Worm (Caenorhabditis elegans) whole organism, young adult: Measurements from ENCODE around the gene gro-1.
A peak's percentile ranks its signal among the peaks of the same experiment; 100 is the strongest.

Experiments used
- C06A6.2 ChIP-seq: fragments of 200-800 bp; sonication (Bioruptor generic); conservative IDR thresholded peaks from 2 replicates; pipeline ENCODE4 v1.3.6; 2022; ENCODE audit warnings: missing genetic modification characterization, missing compliant biosample characterization
- C17E4.6 ChIP-seq: fragments of 200-800 bp; sonication (Bioruptor generic); IDR thresholded peaks from 2 replicates; pipeline ENCODE4 v1.3.6; 2022; ENCODE audit warnings: missing genetic modification reagents, missing genetic modification characterization, missing compliant biosample characterization
- F22D6.2 ChIP-seq: sonication (generic microtip); optimal IDR thresholded peaks from 2 replicates; lab custom pipeline; 2016; ENCODE audit warnings: mild to moderate bottlenecking, missing genetic modification characterization, missing compliant biosample characterization
- F55B11.4 ChIP-seq: sonication (generic microtip); optimal IDR thresholded peaks from 2 replicates; lab custom pipeline; 2016; ENCODE audit warnings: missing compliant biosample characterization, missing genetic modification characterization, borderline replicate concordance; ENCODE audit not compliant: insufficient read depth
- K11D2.4 ChIP-seq: fragments of 200-800 bp; sonication (Bioruptor generic); IDR thresholded peaks from 2 replicates; pipeline ENCODE4 v1.3.6; 2022; ENCODE audit warnings: missing genetic modification reagents, missing genetic modification characterization, missing compliant biosample characterization
- Y53F4B.3 ChIP-seq: fragments of 200-800 bp; sonication (Bioruptor generic); IDR thresholded peaks from 2 replicates; pipeline ENCODE4 v1.3.6; 2022; ENCODE audit warnings: missing genetic modification reagents, missing genetic modification characterization, missing compliant biosample characterization
- Y56A3A.18 ChIP-seq: fragments of 200-800 bp; sonication (Bioruptor generic); IDR thresholded peaks from 2 replicates; pipeline ENCODE4 v1.3.6; 2022; ENCODE audit warnings: missing genetic modification reagents, missing genetic modification characterization, missing compliant biosample characterization
- ama-1 ChIP-seq, 3 experiments: fragments of 150-350 bp in 1 of 3; sonication (generic microtip) in 2 of 3; optimal IDR thresholded peaks; 2 replicates each; lab custom pipeline; 2014 to 2018; ENCODE audit warnings: missing biosample characterization in 2 of 3, missing genetic modification characterization in 2 of 3, missing genetic modification reagents in 2 of 3
- aptf-3 ChIP-seq: fragments of 200-800 bp; sonication (Bioruptor generic); IDR thresholded peaks from 2 replicates; pipeline ENCODE4 v1.3.6; 2022; ENCODE audit warnings: missing genetic modification characterization, missing compliant biosample characterization
- ceh-27 ChIP-seq: fragments of 200-800 bp; sonication (Bioruptor generic); optimal IDR thresholded peaks from 2 replicates; lab custom pipeline; 2018; ENCODE audit warnings: mild to moderate bottlenecking, missing genetic modification characterization, moderate library complexity, missing compliant biosample characterization
- ceh-40 ChIP-seq: fragments of 200-800 bp; sonication (Bioruptor generic); IDR thresholded peaks from 2 replicates; pipeline ENCODE4 v1.3.6; 2022; ENCODE audit warnings: missing genetic modification characterization, missing compliant biosample characterization
- ceh-79 ChIP-seq: sonication (generic microtip); optimal IDR thresholded peaks from 2 replicates; lab custom pipeline; 2017; ENCODE audit warnings: mild to moderate bottlenecking, missing genetic modification characterization, missing compliant biosample characterization
- ceh-91 ChIP-seq: fragments of 200-800 bp; sonication (Bioruptor generic); IDR thresholded peaks from 2 replicates; pipeline ENCODE4 v1.3.6; 2022; ENCODE audit warnings: missing genetic modification reagents, missing genetic modification characterization, missing compliant biosample characterization
- him-1 ChIP-seq: sonication (generic microtip); optimal IDR thresholded peaks from 2 replicates; lab custom pipeline; 2016; ENCODE audit warnings: missing genotype, missing genetic modification reagents, missing genetic modification characterization, missing compliant biosample characterization
- hlh-12 ChIP-seq: sonication (generic microtip); optimal IDR thresholded peaks from 2 replicates; lab custom pipeline; 2016; ENCODE audit warnings: missing genetic modification characterization, missing compliant biosample characterization
- hsf-1 ChIP-seq: fragments of 200-800 bp; sonication (Bioruptor generic); IDR thresholded peaks from 2 replicates; pipeline ENCODE4 v1.3.6; 2022; ENCODE audit warnings: missing genetic modification reagents, missing genetic modification characterization, missing compliant biosample characterization
- let-607 ChIP-seq, 2 experiments: fragments of 200-800 bp in 1 of 2; sonication (Bioruptor generic) in 1 of 2; sonication (generic microtip) in 1 of 2; optimal IDR thresholded peaks; 2 replicates each; lab custom pipeline; 2016 to 2018; ENCODE audit warnings: mild to moderate bottlenecking in 2 of 2, missing compliant biosample characterization in 2 of 2, missing genetic modification characterization in 2 of 2, moderate library complexity in 2 of 2, missing genotype in 1 of 2
- lin-26 ChIP-seq: fragments of 200-800 bp; sonication (Bioruptor generic); IDR thresholded peaks from 2 replicates; pipeline ENCODE4 v1.3.6; 2022; ENCODE audit warnings: missing genetic modification reagents, missing genetic modification characterization, missing compliant biosample characterization
- lin-35 ChIP-seq, 3 experiments: fragments of 150-350 bp in 2 of 3; sonication (generic microtip) in 1 of 3; optimal IDR thresholded peaks; 2 replicates each; lab custom pipeline; 2014 to 2018; ENCODE audit warnings: missing biosample characterization in 3 of 3, missing genetic modification characterization in 3 of 3, missing genetic modification reagents in 3 of 3
- lsy-27 ChIP-seq: sonication (generic microtip); optimal IDR thresholded peaks from 2 replicates; lab custom pipeline; 2017; ENCODE audit warnings: missing genetic modification characterization, mild to moderate bottlenecking, missing compliant biosample characterization, antibody characterized with exemption, missing genotype, borderline replicate concordance; ENCODE audit not compliant: insufficient read depth
- madf-8 ChIP-seq: fragments of 200-800 bp; sonication (Bioruptor generic); conservative IDR thresholded peaks from 2 replicates; pipeline ENCODE4 v1.3.6; 2022; ENCODE audit warnings: missing genetic modification reagents, missing genetic modification characterization, missing compliant biosample characterization
- nfyb-1 ChIP-seq: fragments of 200-800 bp; sonication (Bioruptor generic); IDR thresholded peaks from 2 replicates; pipeline ENCODE4 v1.3.6; 2022; ENCODE audit warnings: missing genetic modification reagents, missing genetic modification characterization, missing compliant biosample characterization
- nhr-120 ChIP-seq: fragments of 200-800 bp; sonication (Bioruptor generic); IDR thresholded peaks from 2 replicates; pipeline ENCODE4 v1.3.6; 2022; ENCODE audit warnings: missing genetic modification characterization, missing compliant biosample characterization
- nhr-27 ChIP-seq: fragments of 200-800 bp; sonication (Bioruptor generic); optimal IDR thresholded peaks from 2 replicates; lab custom pipeline; 2018; ENCODE audit warnings: mild to moderate bottlenecking, missing genetic modification characterization, moderate library complexity, missing compliant biosample characterization
- nhr-80 ChIP-seq: sonication (generic microtip); optimal IDR thresholded peaks from 2 replicates; lab custom pipeline; 2016; ENCODE audit warnings: missing genetic modification characterization, missing compliant biosample characterization
- pha-4 ChIP-seq: fragments of 150-350 bp; sonication (generic microtip); optimal IDR thresholded peaks from 2 replicates; lab custom pipeline; 2014; ENCODE audit warnings: missing biosample characterization, missing genetic modification reagents, missing genetic modification characterization
- repo-1 ChIP-seq: sonication (generic microtip); optimal IDR thresholded peaks from 2 replicates; lab custom pipeline; 2017; ENCODE audit warnings: mild to moderate bottlenecking, missing genetic modification characterization, missing compliant biosample characterization
- rpc-1 ChIP-seq, 2 experiments: fragments of 150-350 bp in 1 of 2; sonication (generic microtip) in 1 of 2; optimal IDR thresholded peaks; 2 replicates each; lab custom pipeline; 2014 to 2018; ENCODE audit warnings: missing biosample characterization in 1 of 2, missing genetic modification characterization in 1 of 2, missing genetic modification reagents in 1 of 2, missing genotype in 1 of 2
- snpc-1.3 ChIP-seq: sonication (generic microtip); optimal IDR thresholded peaks from 2 replicates; lab custom pipeline; 2017; ENCODE audit warnings: missing genetic modification characterization, mild to moderate bottlenecking, missing compliant biosample characterization, antibody characterized with exemption, moderate library complexity, missing genotype, missing genetic modification reagents; ENCODE audit not compliant: insufficient read depth
- zfh-2 ChIP-seq: fragments of 200-800 bp; sonication (Bioruptor generic); conservative IDR thresholded peaks from 2 replicates; pipeline ENCODE4 v1.3.6; 2022; ENCODE audit warnings: missing genetic modification reagents, missing genetic modification characterization, missing compliant biosample characterization
- ztf-28 ChIP-seq: fragments of 200-800 bp; sonication (Bioruptor generic); IDR thresholded peaks from 2 replicates; pipeline ENCODE4 v1.3.6; 2022; ENCODE audit warnings: missing genetic modification reagents, missing genetic modification characterization, missing compliant biosample characterization
- ztf-3 ChIP-seq: fragments of 200-800 bp; sonication (Bioruptor generic); optimal IDR thresholded peaks from 2 replicates; lab custom pipeline; 2018; ENCODE audit warnings: mild to moderate bottlenecking, missing genetic modification characterization, missing compliant biosample characterization

Gene gro-1

ce11 chrIII:5263299-5263993 is 1.5 kb upstream of the gro-1 start, which contains the start of the genes C34E10.9 and hap-1:
C34E10.9 (minus strand) TSS chrIII:5263399.
hap-1 (plus strand) TSS chrIII:5263943.
- TF ChIP-seq hsf-1 (GFP tag; lab: Robert Waterston, UW), result no peak
- TF ChIP-seq nhr-120 (GFP tag; lab: Robert Waterston, UW), result no peak
- TF ChIP-seq lsy-27 (tag; lab: Kevin White, UChicago), result no peak
- no peak for TF ChIP-seq zfh-2 (GFP tag; lab: Robert Waterston, UW)
- no peak for TF ChIP-seq lin-26 (GFP tag; lab: Robert Waterston, UW)
- no peak for TF ChIP-seq ceh-79 (tag; lab: Kevin White, UChicago)
- TF ChIP-seq ama-1 (optimal IDR thresholded peaks at IDR 0.05; lab: Kevin White, UChicago), result no peak
- no peak for TF ChIP-seq ama-1 (GFP tag; optimal IDR thresholded peaks at IDR 0.05; lab: Kevin White, UChicago)
- no peak for TF ChIP-seq madf-8
- no peak for TF ChIP-seq snpc-1.3 (tag; lab: Kevin White, UChicago)
- no peak for TF ChIP-seq F55B11.4 (tag; lab: Kevin White, UChicago)
- TF ChIP-seq aptf-3 (GFP tag; lab: Robert Waterston, UW), result no peak
- TF ChIP-seq K11D2.4 (GFP tag; lab: Robert Waterston, UW), result no peak
- no peak for TF ChIP-seq ceh-40
- no peak for TF ChIP-seq F22D6.2 (tag; lab: Kevin White, UChicago)
- TF ChIP-seq pha-4 (tag; lab: Kevin White, UChicago), result no peak
- TF ChIP-seq nhr-27 (tag; lab: Kevin White, UChicago), result no peak
- TF ChIP-seq nfyb-1 (GFP tag; lab: Robert Waterston, UW), result no peak
- TF ChIP-seq C06A6.2 (GFP tag; lab: Robert Waterston, UW), result no peak

ce11 chrIII:5267217-5267906 is 2.4 kb downstream of the gro-1 start, which contains the start of gene ZC395.5:
ZC395.5 (plus strand) TSS chrIII:5267848.
- TF ChIP-seq him-1 (peak; percentile 4), ztf-3 (GFP tag; lab: Kevin White, UChicago) (no peak), hlh-12 (tag; lab: Kevin White, UChicago) (no peak), nhr-80 (tag; lab: Kevin White, UChicago) (peak; percentile 17), ceh-27 (GFP tag; lab: Kevin White, UChicago) (peak; percentile 17), lin-35 (GFP tag; optimal IDR thresholded peaks at IDR 0.05; lab: Kevin White, UChicago) (peak in 1 of 3 experiments; percentile 31), rpc-1 (optimal IDR thresholded peaks at IDR 0.05; lab: Kevin White, UChicago) (no peak), rpc-1 (tag; optimal IDR thresholded peaks at IDR 0.05; lab: Kevin White, UChicago) (peak; percentile 45)

ce11 chrIII:5268486-5268885 is 3.6 kb downstream of the gro-1 start:
- peak in 1 of 2 experiments; percentile 19 for TF ChIP-seq let-607 (tag; optimal IDR thresholded peaks at IDR 0.05; lab: Kevin White, UChicago)
- TF ChIP-seq lin-35 (GFP tag; optimal IDR thresholded peaks at IDR 0.05; lab: Kevin White, UChicago), result peak in 1 of 3 experiments; percentile 13
- no peak for TF ChIP-seq Y53F4B.3 (GFP tag; lab: Robert Waterston, UW)
- no peak for TF ChIP-seq C17E4.6 (GFP tag; lab: Robert Waterston, UW)
- TF ChIP-seq Y56A3A.18 (GFP tag; lab: Robert Waterston, UW), result no peak
- TF ChIP-seq ceh-91, result no peak
- TF ChIP-seq hsf-1 (GFP tag; lab: Robert Waterston, UW), result no peak
- no peak for TF ChIP-seq repo-1 (tag; lab: Kevin White, UChicago)
- 0 out of 2 replicates have a peak, but pooled peaks have one; percentile 0 for TF ChIP-seq ztf-28
